Worm (Caenorhabditis elegans) whole organism, L4 larva: ENCODE measurements around the gene T05B11.4.

Experiments used
- lin-39 ChIP-seq: fragments of 150-350 bp; optimal IDR thresholded peaks from 2 replicates; lab custom pipeline; 2014; ENCODE audit warnings: missing biosample characterization, missing genetic modification reagents, missing genetic modification characterization
- pha-4 ChIP-seq, 2 experiments: fragments of 150-350 bp in 1 of 2; fragments of 200-800 bp in 1 of 2; sonication (Bioruptor generic) in 1 of 2; IDR thresholded peaks in 1 of 2; optimal IDR thresholded peaks in 1 of 2; 2 replicates each; pipeline versions ENCODE4 v1.3.6 to Lab custom; 2014 to 2022; ENCODE audit warnings: missing genetic modification characterization in 2 of 2, missing genetic modification reagents in 2 of 2, missing biosample characterization in 1 of 2, missing compliant biosample characterization in 1 of 2

- TF ChIP-seq lin-39 (tag; lab: Kevin White, UChicago) (no peak), pha-4 (GFP tag; IDR thresholded peaks at IDR 0.05; lab: Robert Waterston, UW) (no peak), pha-4 (tag; optimal IDR thresholded peaks at IDR 0.05; lab: Kevin White, UChicago) (no peak)
Observed at ce11 chrV:7726927-7727326, 27.5 kb downstream of the T05B11.4 start.
